Worm (Caenorhabditis elegans): ENCODE measurements around the gene pqn-91.

The pqn-91 gene

ce11 chrIV:15283617-15284016, 8.1 kb upstream of the pqn-91 start:
- TF ChIP-seq Y95B8A.8 (GFP tag; IDR thresholded peaks at IDR 0.05) (no peak), snpc-4 (GFP tag; optimal IDR thresholded peaks at IDR 0.05) (peak; percentile 53), snpc-4 (tag; optimal IDR thresholded peaks at IDR 0.05) (peak in 3 of 4 experiments; percentile 56 to 77 (median 65)), attf-6 (GFP tag; IDR thresholded peaks at IDR 0.05) (peak; percentile 75)

DNA sequence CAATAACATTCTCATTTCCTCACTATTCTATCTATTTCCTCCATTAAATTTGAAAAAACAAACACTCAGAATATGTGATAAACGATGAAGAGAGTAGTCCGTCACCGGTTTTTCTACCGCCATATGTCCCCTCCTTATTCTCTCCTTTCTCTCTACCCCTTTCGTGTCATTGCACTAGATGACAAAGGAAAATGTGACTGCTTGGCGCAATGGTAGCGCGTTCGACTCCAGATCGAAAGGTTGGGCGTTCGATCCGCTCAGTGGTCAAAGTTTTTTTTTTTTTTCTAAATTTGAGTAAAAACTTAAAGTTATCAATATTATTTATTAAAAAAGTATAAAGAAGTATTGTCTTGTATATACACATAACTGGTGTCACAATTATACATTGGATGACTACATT, 2.2 kb upstream of the pqn-91 start:
- TF ChIP-seq xnd-1 (tag; optimal IDR thresholded peaks at IDR 0.05) = no peak
- peak; percentile 76 for TF ChIP-seq ztf-18 (tag; optimal IDR thresholded peaks at IDR 0.05)
- no peak for TF ChIP-seq madf-10 (tag; optimal IDR thresholded peaks at IDR 0.05)
- peak; percentile 74 for TF ChIP-seq die-1 (tag; optimal IDR thresholded peaks at IDR 0.05)
- TF ChIP-seq ceh-58 (GFP tag; IDR thresholded peaks at IDR 0.05) = no peak
- TF ChIP-seq F22D6.2 (tag; optimal IDR thresholded peaks at IDR 0.05) = no peak
- TF ChIP-seq egl-44 (GFP tag; IDR thresholded peaks at IDR 0.05) = no peak
- no peak for TF ChIP-seq nhr-179 (tag; optimal IDR thresholded peaks at IDR 0.05)
- peak; percentile 75 for TF ChIP-seq snpc-1.3 (tag; optimal IDR thresholded peaks at IDR 0.05; ENCODE audit: insufficient read depth)
- TF ChIP-seq attf-6 (GFP tag; IDR thresholded peaks at IDR 0.05) = peak; percentile 97
- TF ChIP-seq lir-1 (GFP tag; conservative IDR thresholded peaks at IDR 0.05) = 0 out of 2 replicates have a peak, but pooled peaks have one; percentile 12
- no peak for TF ChIP-seq B0336.3 (GFP tag; IDR thresholded peaks at IDR 0.05)
- peak; percentile 74 for TF ChIP-seq hmg-1.2 (GFP tag; IDR thresholded peaks at IDR 0.05)
- TF ChIP-seq Y79H2A.3 (GFP tag; conservative IDR thresholded peaks at IDR 0.05) = no peak
- TF ChIP-seq zim-3 (tag; optimal IDR thresholded peaks at IDR 0.05) = no peak
- TF ChIP-seq aptf-2 (GFP tag; conservative IDR thresholded peaks at IDR 0.05) = no peak
- no peak for TF ChIP-seq B0035.1 (tag; optimal IDR thresholded peaks at IDR 0.05)
- TF ChIP-seq C17E4.6 (GFP tag; IDR thresholded peaks at IDR 0.05) = no peak
- TF ChIP-seq pbrm-1 (GFP tag; IDR thresholded peaks at IDR 0.05) = peak; percentile 59; the same call in 1 of the 2 replicates
- peak; percentile 42 for TF ChIP-seq lsy-27 (tag; optimal IDR thresholded peaks at IDR 0.05; ENCODE audit: borderline replicate concordance, insufficient read depth)
- TF ChIP-seq mel-28 (tag; optimal IDR thresholded peaks at IDR 0.05; ENCODE audit: borderline replicate concordance) = no peak
- no peak for TF ChIP-seq F39B2.1 (GFP tag; IDR thresholded peaks at IDR 0.05)
- no peak for TF ChIP-seq efl-1 (GFP tag; optimal IDR thresholded peaks at IDR 0.05)
- TF ChIP-seq egrh-3 (GFP tag; IDR thresholded peaks at IDR 0.05) = no peak
- TF ChIP-seq ama-1 (optimal IDR thresholded peaks at IDR 0.05) = no peak
- peak; percentile 20 to 46 for TF ChIP-seq ama-1 (GFP tag; optimal IDR thresholded peaks at IDR 0.05)
- TF ChIP-seq Y56A3A.18 (GFP tag; IDR thresholded peaks at IDR 0.05) = no peak
- no peak for TF ChIP-seq Y95B8A.8 (GFP tag; IDR thresholded peaks at IDR 0.05)
- peak; percentile 63 for TF ChIP-seq ZK185.1 (tag; optimal IDR thresholded peaks at IDR 0.05; ENCODE audit: poor library complexity, severe bottlenecking)
- no peak for TF ChIP-seq repo-1 (tag; optimal IDR thresholded peaks at IDR 0.05)
- TF ChIP-seq ccch-3 (GFP tag; optimal IDR thresholded peaks at IDR 0.05) = no peak
- TF ChIP-seq snpc-1.1 (tag; optimal IDR thresholded peaks at IDR 0.05; ENCODE audit: insufficient read depth) = peak; percentile 9
- TF ChIP-seq hmg-20 (GFP tag; IDR thresholded peaks at IDR 0.05) = no peak
- no peak for TF ChIP-seq ceh-100 (GFP tag; IDR thresholded peaks at IDR 0.05)
- TF ChIP-seq zfh-2 (GFP tag; conservative IDR thresholded peaks at IDR 0.05) = no peak
- no peak for TF ChIP-seq aptf-3 (GFP tag; IDR thresholded peaks at IDR 0.05)
- TF ChIP-seq sdz-38 (tag; optimal IDR thresholded peaks at IDR 0.05) = no peak
- no peak for TF ChIP-seq hlh-12 (tag; optimal IDR thresholded peaks at IDR 0.05)
- no peak for TF ChIP-seq cebp-1 (GFP tag; IDR thresholded peaks at IDR 0.05)
- TF ChIP-seq cebp-1 (tag; optimal IDR thresholded peaks at IDR 0.05) = no peak
- peak; percentile 35 for TF ChIP-seq snpc-3.4 (tag; optimal IDR thresholded peaks at IDR 0.05)
- no peak for TF ChIP-seq nhr-120 (GFP tag; IDR thresholded peaks at IDR 0.05)
- no peak for TF ChIP-seq F37B4.10 (GFP tag; IDR thresholded peaks at IDR 0.05)
- TF ChIP-seq chd-7 (tag; optimal IDR thresholded peaks at IDR 0.05) = no peak
- TF ChIP-seq B0019.2 (GFP tag; conservative IDR thresholded peaks at IDR 0.05) = no peak
- peak; percentile 22 for TF ChIP-seq attf-5 (GFP tag; optimal IDR thresholded peaks at IDR 0.05)
